Fruit fly (Drosophila melanogaster) whole organism, pupa: ENCODE data around the gene dally.

ENCODE experiments used
- CG10348 ChIP-seq: fragments of 200-800 bp; sonication (Bioruptor generic); IDR thresholded peaks from 2 replicates; pipeline ENCODE4 v1.3.6; 2022; ENCODE audit warnings: missing biosample characterization, missing genetic modification characterization
- CG12605 ChIP-seq: fragments of 200-800 bp; sonication (Bioruptor generic); IDR thresholded peaks from 2 replicates; pipeline ENCODE4 v1.3.6; 2022; ENCODE audit warnings: missing biosample characterization, missing genetic modification characterization
- CG13204 ChIP-seq: fragments of 200-800 bp; sonication (Bioruptor generic); optimal IDR thresholded peaks from 2 replicates; lab custom pipeline; 2018; ENCODE audit warnings: missing biosample characterization, mild to moderate bottlenecking, missing genetic modification characterization, moderate library complexity
- CG14655 ChIP-seq: fragments of 200-800 bp; sonication (Bioruptor generic); optimal IDR thresholded peaks from 3 replicates; lab custom pipeline; 2017; ENCODE audit warnings: mild to moderate bottlenecking, missing biosample characterization, missing genetic modification reagents, missing genetic modification characterization
- CG15710 ChIP-seq: fragments of 200-800 bp; sonication (Bioruptor generic); optimal IDR thresholded peaks from 2 replicates; lab custom pipeline; 2018; ENCODE audit warnings: missing biosample characterization, mild to moderate bottlenecking, missing genetic modification characterization, moderate library complexity
- CG17806 ChIP-seq: fragments of 200-800 bp; sonication (Bioruptor generic); optimal IDR thresholded peaks from 2 replicates; lab custom pipeline; 2018; ENCODE audit warnings: missing biosample characterization, mild to moderate bottlenecking, missing genetic modification characterization, moderate library complexity
- CG32121 ChIP-seq: fragments of 200-800 bp; sonication (Bioruptor generic); IDR thresholded peaks from 2 replicates; pipeline ENCODE4 v1.3.6; 2022; ENCODE audit warnings: missing biosample characterization, missing genetic modification characterization
- CG34367 ChIP-seq: fragments of 200-800 bp; sonication (Bioruptor generic); optimal IDR thresholded peaks from 2 replicates; lab custom pipeline; 2018; ENCODE audit warnings: missing biosample characterization, mild to moderate bottlenecking, missing genetic modification characterization
- CG4496 ChIP-seq: fragments of 200-800 bp; sonication (Bioruptor generic); IDR thresholded peaks from 3 replicates; pipeline ENCODE4 v1.3.6; 2022; ENCODE audit warnings: missing biosample characterization, missing genetic modification characterization
- CG8159 ChIP-seq: fragments of 200-800 bp; sonication (Bioruptor generic); optimal IDR thresholded peaks from 3 replicates; lab custom pipeline; 2018; ENCODE audit warnings: missing biosample characterization, mild to moderate bottlenecking, missing genetic modification characterization, moderate library complexity
- CG9948 ChIP-seq: fragments of 200-800 bp; sonication (Bioruptor generic); optimal IDR thresholded peaks from 2 replicates; lab custom pipeline; 2018; ENCODE audit warnings: missing biosample characterization, mild to moderate bottlenecking, missing genetic modification characterization, moderate library complexity
- D1 ChIP-seq: fragments of 200-800 bp; sonication (Bioruptor generic); optimal IDR thresholded peaks from 2 replicates; lab custom pipeline; 2018; ENCODE audit warnings: missing biosample characterization, mild to moderate bottlenecking, missing genetic modification characterization, moderate library complexity
- EcR ChIP-seq: fragments of 200-800 bp; sonication (Bioruptor generic); optimal IDR thresholded peaks from 3 replicates; lab custom pipeline; 2019; ENCODE audit warnings: missing biosample characterization, missing genetic modification characterization, mild to moderate bottlenecking, moderate library complexity, missing genetic modification reagents
- Ets98B ChIP-seq: fragments of 200-800 bp; sonication (Bioruptor generic); IDR thresholded peaks from 2 replicates; pipeline ENCODE4 v1.3.6; 2022; ENCODE audit warnings: missing biosample characterization, missing genetic modification characterization
- Pif1A ChIP-seq: fragments of 200-800 bp; sonication (Bioruptor generic); optimal IDR thresholded peaks from 3 replicates; lab custom pipeline; 2016; ENCODE audit warnings: missing biosample characterization, missing genetic modification characterization
- Pif1B ChIP-seq: fragments of 200-800 bp; sonication (Bioruptor generic); optimal IDR thresholded peaks from 3 replicates; lab custom pipeline; 2016; ENCODE audit warnings: missing biosample characterization, missing genetic modification characterization
- Snoo ChIP-seq: fragments of 200-800 bp; sonication (Bioruptor generic); optimal IDR thresholded peaks from 3 replicates; lab custom pipeline; 2017; ENCODE audit warnings: missing biosample characterization, mild to moderate bottlenecking, missing genetic modification characterization, inconsistent platforms
- fd96Ca ChIP-seq: fragments of 200-800 bp; sonication (Bioruptor generic); IDR thresholded peaks from 3 replicates; pipeline ENCODE4 v1.3.6; 2022; ENCODE audit warnings: missing biosample characterization, missing genetic modification characterization
- gl ChIP-seq: fragments of 200-800 bp; sonication (Bioruptor generic); optimal IDR thresholded peaks from 2 replicates; lab custom pipeline; 2018; ENCODE audit warnings: missing biosample characterization, mild to moderate bottlenecking, missing genetic modification characterization
- rn ChIP-seq: fragments of 200-800 bp; sonication (Bioruptor generic); IDR thresholded peaks from 2 replicates; pipeline ENCODE4 v1.3.6; 2022; ENCODE audit warnings: missing biosample characterization, missing genetic modification characterization

Gene dally

DNA sequence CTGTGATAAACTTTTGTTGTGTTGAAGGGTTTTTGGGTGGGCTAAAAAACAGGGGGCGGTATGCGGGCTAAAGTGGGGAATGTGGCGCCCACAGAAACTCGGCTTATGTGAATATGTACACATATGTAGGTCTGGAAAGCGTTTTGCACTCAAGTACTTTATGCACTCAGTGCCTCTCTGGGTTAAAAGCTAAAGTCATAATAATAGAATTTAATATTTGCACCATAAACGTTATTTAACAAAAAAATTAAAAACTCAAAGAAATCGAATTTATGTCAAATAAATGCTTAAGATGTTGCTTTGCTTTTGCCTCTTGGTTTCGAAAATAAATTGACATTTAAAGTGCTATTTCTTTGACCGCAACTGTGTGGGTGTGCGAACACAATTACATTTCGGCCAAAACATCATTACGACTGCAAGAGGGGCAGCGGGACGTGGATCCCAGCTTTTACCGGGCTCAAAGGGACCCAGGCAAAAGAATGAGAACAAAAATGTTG is 97.2 kb downstream of the dally start:
- peak; percentile 43 for TF ChIP-seq CG12605 (GFP tag; lab: Robert Waterston, UW)
- peak; percentile 59 for TF ChIP-seq CG32121 (GFP tag; lab: Robert Waterston, UW)
- TF ChIP-seq Pif1A (GFP tag; lab: Kevin White, UChicago): no peak
- no peak for TF ChIP-seq D1
- TF ChIP-seq CG4496 (GFP tag; lab: Robert Waterston, UW): peak; percentile 43; the same call in 2 of the 3 replicates
- TF ChIP-seq CG8159: no peak
- TF ChIP-seq CG15710: peak; percentile 10
- peak; percentile 6 for TF ChIP-seq CG9948 (tag; lab: Kevin White, UChicago)
- peak; percentile 29 for TF ChIP-seq CG14655
- peak; percentile 48; the same call in 1 of the 2 replicates for TF ChIP-seq Ets98B (GFP tag; lab: Robert Waterston, UW)
- TF ChIP-seq, all 21 proteins: peak for 7

DNA sequence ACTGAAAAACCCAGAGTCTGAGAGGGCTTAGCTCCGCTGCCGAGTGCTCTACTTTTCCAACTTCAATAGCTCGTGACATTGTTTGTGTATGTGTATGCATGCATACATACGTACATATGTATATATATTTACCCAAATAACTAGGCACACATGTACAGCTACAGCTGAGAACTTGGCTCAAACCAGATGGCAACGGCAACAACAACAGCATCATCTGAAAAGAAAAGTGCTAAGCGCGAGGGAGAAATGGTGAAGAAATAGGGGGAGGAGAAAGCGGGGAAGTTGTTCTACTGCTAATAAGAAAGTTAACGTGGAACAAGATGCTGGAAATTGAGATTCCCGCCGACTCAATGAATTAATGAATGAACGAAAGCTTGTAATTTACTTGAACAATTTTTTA is 97.7 kb downstream of the dally start:
- 0 out of 3 replicates have a peak, but pooled peaks have one; percentile 18 for TF ChIP-seq CG4496 (GFP tag; lab: Robert Waterston, UW)
- TF ChIP-seq CG10348 (GFP tag; lab: Robert Waterston, UW): no peak

DNA sequence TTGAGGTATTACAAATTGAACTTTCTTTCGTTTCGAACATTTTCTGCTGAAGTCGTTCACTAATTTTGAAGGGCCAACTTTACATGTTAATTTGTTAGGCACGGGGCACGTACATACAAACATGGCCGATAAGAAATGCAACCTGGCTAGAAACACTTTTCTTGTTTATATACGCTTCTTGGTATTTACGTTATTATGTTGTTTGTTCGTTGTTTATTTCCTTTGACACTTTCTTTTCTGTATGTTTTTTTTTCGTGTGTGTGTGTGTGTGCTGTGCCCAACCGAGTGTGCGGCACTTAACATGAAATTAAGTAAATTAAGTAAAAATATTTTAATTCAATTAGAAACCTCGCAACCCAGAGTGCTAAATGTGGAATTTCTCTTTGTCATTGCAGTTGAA is 98.4 kb downstream of the dally start:
- no peak for TF ChIP-seq CG15710
- TF ChIP-seq CG14655: no peak
- no peak for TF ChIP-seq CG32121 (GFP tag; lab: Robert Waterston, UW)
- TF ChIP-seq CG8159: no peak
- no peak for TF ChIP-seq CG12605 (GFP tag; lab: Robert Waterston, UW)
- no peak for TF ChIP-seq D1
- no peak for TF ChIP-seq Pif1A (GFP tag; lab: Kevin White, UChicago)
- no peak for TF ChIP-seq fd96Ca (GFP tag; lab: Robert Waterston, UW)
- no peak for TF ChIP-seq CG9948 (tag; lab: Kevin White, UChicago)
- no peak for TF ChIP-seq rn (GFP tag; lab: Robert Waterston, UW)
- no peak for TF ChIP-seq EcR (GFP tag; lab: Kevin White, UChicago)
- TF ChIP-seq CG34367 (tag; lab: Kevin White, UChicago): no peak
- TF ChIP-seq gl: no peak
- TF ChIP-seq Snoo: no peak
- no peak for TF ChIP-seq Pif1B (GFP tag; lab: Kevin White, UChicago)
- TF ChIP-seq CG4496 (GFP tag; lab: Robert Waterston, UW): no peak
- no peak for TF ChIP-seq CG17806
- TF ChIP-seq CG13204: no peak

DNA sequence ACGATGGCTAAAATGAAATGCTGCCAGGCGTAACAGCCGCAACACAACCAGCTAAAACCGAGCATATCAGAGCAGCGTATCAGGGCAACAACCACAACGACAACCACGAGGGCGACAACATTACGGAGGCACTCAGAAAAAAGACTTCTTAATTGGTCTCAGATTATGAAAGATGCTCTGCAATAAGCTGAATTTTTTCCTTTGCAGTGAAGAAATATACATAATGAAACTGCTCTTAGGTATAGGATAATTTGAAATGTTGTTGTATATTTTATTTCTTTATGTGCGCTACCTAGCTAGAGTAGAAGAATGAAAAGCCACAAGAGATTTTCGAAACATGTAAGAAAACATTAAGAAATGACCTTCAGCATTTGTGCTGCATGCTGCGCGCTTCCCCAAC is 102.2 kb downstream of the dally start:
- no peak for TF ChIP-seq CG17806
- no peak for TF ChIP-seq CG10348 (GFP tag; lab: Robert Waterston, UW)
- no peak for TF ChIP-seq CG12605 (GFP tag; lab: Robert Waterston, UW)
- TF ChIP-seq CG9948 (tag; lab: Kevin White, UChicago): peak; percentile 14
- no peak for TF ChIP-seq CG14655
- TF ChIP-seq CG4496 (GFP tag; lab: Robert Waterston, UW): 0 out of 3 replicates have a peak, but pooled peaks have one; percentile 43

DNA sequence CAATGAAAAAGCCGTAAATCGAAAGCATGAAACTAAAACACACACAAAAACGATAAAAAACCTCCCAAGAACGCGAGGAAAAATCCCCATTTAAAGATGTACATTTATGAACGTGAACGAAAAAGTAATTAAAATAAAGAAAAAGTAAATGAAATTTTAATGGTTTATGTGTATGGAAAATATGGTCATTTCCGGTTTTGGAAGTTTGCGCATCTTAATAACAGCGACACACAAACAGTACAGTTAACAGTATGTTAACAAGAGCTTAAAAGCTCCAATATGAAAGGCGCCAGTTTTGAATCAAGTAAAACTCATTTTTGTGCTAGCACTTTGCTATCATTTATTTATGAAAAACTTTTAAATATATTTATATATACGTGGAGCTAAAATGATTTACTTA is 104.6 kb downstream of the dally start:
- peak; percentile 19 for TF ChIP-seq Pif1A (GFP tag; lab: Kevin White, UChicago)
- no peak for TF ChIP-seq CG12605 (GFP tag; lab: Robert Waterston, UW)
- TF ChIP-seq, all 21 proteins: peak for 1

DNA sequence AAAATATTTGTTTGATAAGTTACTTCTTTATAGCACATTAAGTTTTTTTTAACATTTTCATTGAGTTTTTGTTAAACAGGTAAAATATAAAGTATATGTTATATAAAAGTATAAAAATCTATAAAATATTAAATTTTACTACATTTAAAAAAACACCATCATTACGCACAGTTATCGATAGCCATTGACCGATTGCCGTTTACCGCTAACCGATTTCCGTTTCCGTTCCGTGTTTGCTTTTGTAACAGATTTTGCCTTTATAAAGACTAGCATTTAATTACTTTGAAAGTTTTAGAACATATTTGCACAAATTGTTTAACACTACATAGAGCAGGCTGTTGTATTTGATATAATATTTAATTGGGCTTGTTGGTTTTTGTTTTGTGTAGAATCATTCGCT is 112.3 kb downstream of the dally start:
- no peak for TF ChIP-seq CG8159
- no peak for TF ChIP-seq CG10348 (GFP tag; lab: Robert Waterston, UW)
- no peak for TF ChIP-seq Ets98B (GFP tag; lab: Robert Waterston, UW)
